Worm (Caenorhabditis elegans): ENCODE measurements around the gene srp-8.

srp-8 gene

ce11 chrV:8217661-8218265 is 34.3 kb downstream of the srp-8 start, which contains the start of gene K07C11.8:
Gene K07C11.8 (minus strand): TSS chrV:8217884.
- TF ChIP-seq tbx-8 (GFP tag; optimal IDR thresholded peaks at IDR 0.05) (no peak), ces-1 (GFP tag; optimal IDR thresholded peaks at IDR 0.05) (peak; percentile 3), pha-4 (tag; optimal IDR thresholded peaks at IDR 0.05) (no peak), drap-1 (GFP tag; optimal IDR thresholded peaks at IDR 0.05) (no peak), blmp-1 (tag; optimal IDR thresholded peaks at IDR 0.05) (no peak), nhr-28 (tag; optimal IDR thresholded peaks at IDR 0.05) (no peak)

DNA sequence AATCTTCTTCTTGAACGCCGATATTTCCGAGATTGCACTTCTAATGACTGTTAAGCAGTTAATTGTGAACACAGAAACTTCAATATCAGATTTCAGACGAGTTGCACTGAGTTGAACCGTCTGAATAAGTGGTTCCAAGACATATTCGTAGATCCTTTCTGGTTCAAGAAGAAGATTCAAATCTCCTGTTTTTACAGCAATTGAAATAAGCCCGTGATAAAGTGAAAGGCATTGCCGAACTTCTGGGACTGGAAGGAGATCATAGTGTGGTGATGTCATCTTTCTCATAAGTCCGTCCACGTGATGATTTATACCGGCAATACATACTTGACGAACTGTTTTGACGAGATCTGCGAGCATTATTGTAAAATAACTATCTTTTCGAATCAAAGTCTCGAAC is 36.1 kb downstream of the srp-8 start:
- no peak for TF ChIP-seq lin-32 (GFP tag; optimal IDR thresholded peaks at IDR 0.05)
- no peak for TF ChIP-seq mab-5 (tag; optimal IDR thresholded peaks at IDR 0.05)
- no peak for TF ChIP-seq unc-120 (tag; optimal IDR thresholded peaks at IDR 0.05; ENCODE audit: poor library complexity, severe bottlenecking)

DNA sequence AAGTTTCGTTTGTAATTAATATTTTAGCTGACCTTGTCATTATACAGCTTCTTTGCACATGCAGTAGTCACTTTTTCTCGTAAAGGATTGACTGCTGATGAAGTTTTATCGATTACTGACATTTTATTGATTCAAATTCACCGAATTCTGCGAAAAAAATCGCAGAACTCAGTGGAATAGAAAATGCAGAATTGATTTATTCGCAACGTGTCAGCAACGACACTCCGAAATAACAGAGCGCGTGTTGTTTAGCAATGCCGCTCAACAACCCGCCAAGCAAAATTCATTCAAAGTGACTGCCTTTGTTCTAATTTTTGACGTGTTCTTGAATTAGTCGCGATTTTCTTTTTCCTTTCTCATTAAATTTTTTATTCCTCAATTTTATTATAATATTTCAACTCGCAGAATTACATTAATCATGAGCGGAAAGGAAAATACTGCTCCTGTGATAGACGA is 37.6 kb downstream of the srp-8 start, which contains the start of the genes cogc-6 and air-1:
Gene cogc-6 (minus strand): TSS at position 234 of the 456 bp plus-strand sequence.
Gene air-1 (plus strand): TSS at position 406 of the 456 bp plus-strand sequence.
- TF ChIP-seq pha-4 (tag; optimal IDR thresholded peaks at IDR 0.05) (peak; percentile 35), unc-62 (GFP tag; optimal IDR thresholded peaks at IDR 0.05) (no peak), mep-1 (tag; optimal IDR thresholded peaks at IDR 0.05) (peak; percentile 8)

DNA sequence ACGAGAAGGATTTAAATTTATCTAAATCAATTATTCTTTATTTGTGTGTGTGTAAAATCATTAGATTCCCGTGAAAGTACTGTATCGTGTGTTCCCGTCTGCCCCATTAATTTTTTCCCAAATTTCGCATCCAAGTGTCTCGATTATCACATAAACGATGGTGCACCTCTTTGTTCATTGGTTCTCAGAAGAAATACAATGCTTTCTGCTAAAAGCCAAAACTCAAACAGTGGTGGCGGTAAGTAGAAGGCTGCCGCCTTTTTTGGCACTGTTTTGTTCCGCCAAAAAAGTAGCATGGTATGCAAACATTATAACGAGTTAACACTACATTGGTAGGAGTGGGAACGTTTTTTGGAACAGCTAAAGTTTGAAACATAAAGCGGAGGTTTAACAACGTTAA is 39.9 kb downstream of the srp-8 start:
- TF ChIP-seq nhr-12 (tag; optimal IDR thresholded peaks at IDR 0.05): no peak
- TF ChIP-seq ces-1 (GFP tag; optimal IDR thresholded peaks at IDR 0.05): no peak
- TF ChIP-seq blmp-1 (tag; optimal IDR thresholded peaks at IDR 0.05): no peak
- no peak for TF ChIP-seq nhr-237 (tag; optimal IDR thresholded peaks at IDR 0.05)
- no peak for TF ChIP-seq cnd-1 (tag; optimal IDR thresholded peaks at IDR 0.05)
- TF ChIP-seq zip-8 (tag; optimal IDR thresholded peaks at IDR 0.05): no peak
- no peak for TF ChIP-seq hlh-1 (tag; optimal IDR thresholded peaks at IDR 0.05)

DNA sequence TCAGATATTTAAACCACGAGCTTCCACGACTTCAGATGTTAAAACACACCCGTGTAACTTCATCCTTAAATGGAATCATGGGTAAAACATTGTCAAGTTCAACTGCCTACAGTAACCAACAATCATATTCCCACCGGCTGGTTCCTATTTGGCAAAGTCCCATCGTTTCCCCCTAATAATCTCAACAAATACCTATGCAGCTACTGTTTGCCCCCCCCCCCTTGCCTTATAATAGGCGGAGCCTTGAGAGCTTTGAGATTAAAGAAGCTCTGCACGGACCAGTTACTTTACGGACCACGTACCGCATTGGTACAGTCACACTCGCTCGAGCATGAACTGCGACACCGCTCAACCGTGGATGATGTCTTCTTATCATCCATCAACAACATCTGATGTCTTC is 41.1 kb downstream of the srp-8 start, which contains the start of gene pax-1:
Gene pax-1 (plus strand): TSS at position 301 of the 400 bp plus-strand sequence.
- TF ChIP-seq tbx-8 (GFP tag; optimal IDR thresholded peaks at IDR 0.05): no peak
- no peak for TF ChIP-seq ceh-39 (tag; optimal IDR thresholded peaks at IDR 0.05)
- TF ChIP-seq unc-62 (GFP tag; optimal IDR thresholded peaks at IDR 0.05): no peak
- no peak for TF ChIP-seq lin-13 (tag; optimal IDR thresholded peaks at IDR 0.05)
- no peak for TF ChIP-seq nhr-28 (tag; optimal IDR thresholded peaks at IDR 0.05)
- TF ChIP-seq snpc-4 (tag; optimal IDR thresholded peaks at IDR 0.05): no peak
- TF ChIP-seq nhr-12 (tag; optimal IDR thresholded peaks at IDR 0.05): no peak
- no peak for TF ChIP-seq bed-3 (GFP tag; optimal IDR thresholded peaks at IDR 0.05)
- TF ChIP-seq unc-120 (tag; optimal IDR thresholded peaks at IDR 0.05; ENCODE audit: poor library complexity, severe bottlenecking): no peak
- no peak for TF ChIP-seq blmp-1 (tag; optimal IDR thresholded peaks at IDR 0.05)

ce11 chrV:8226812-8227211 is 43.3 kb downstream of the srp-8 start, which contains the start of gene K07C11.10:
Gene K07C11.10 (minus strand): TSS chrV:8226912.
- no peak for TF ChIP-seq sem-2 (GFP tag; optimal IDR thresholded peaks at IDR 0.05)
- TF ChIP-seq ztf-11 (tag; optimal IDR thresholded peaks at IDR 0.05): no peak
- no peak for TF ChIP-seq mep-1 (tag; optimal IDR thresholded peaks at IDR 0.05)
- no peak for TF ChIP-seq sptf-1 (tag; optimal IDR thresholded peaks at IDR 0.05)
- TF ChIP-seq M03D4.4 (tag; optimal IDR thresholded peaks at IDR 0.05): no peak
- TF ChIP-seq mab-5 (tag; optimal IDR thresholded peaks at IDR 0.05): no peak
- no peak for TF ChIP-seq ceh-39 (tag; optimal IDR thresholded peaks at IDR 0.05)
- no peak for TF ChIP-seq unc-120 (tag; optimal IDR thresholded peaks at IDR 0.05; ENCODE audit: poor library complexity, severe bottlenecking)
- no peak for TF ChIP-seq nhr-237 (tag; optimal IDR thresholded peaks at IDR 0.05)
- no peak for TF ChIP-seq ceh-83 (GFP tag; optimal IDR thresholded peaks at IDR 0.05)
- TF ChIP-seq bed-3 (GFP tag; optimal IDR thresholded peaks at IDR 0.05): no peak
- TF ChIP-seq lsy-2 (tag; optimal IDR thresholded peaks at IDR 0.05): no peak
- no peak for TF ChIP-seq lin-32 (GFP tag; optimal IDR thresholded peaks at IDR 0.05)
- no peak for TF ChIP-seq elt-3 (tag; optimal IDR thresholded peaks at IDR 0.05)
- TF ChIP-seq blmp-1 (tag; optimal IDR thresholded peaks at IDR 0.05): no peak
- TF ChIP-seq drap-1 (GFP tag; optimal IDR thresholded peaks at IDR 0.05): no peak

DNA sequence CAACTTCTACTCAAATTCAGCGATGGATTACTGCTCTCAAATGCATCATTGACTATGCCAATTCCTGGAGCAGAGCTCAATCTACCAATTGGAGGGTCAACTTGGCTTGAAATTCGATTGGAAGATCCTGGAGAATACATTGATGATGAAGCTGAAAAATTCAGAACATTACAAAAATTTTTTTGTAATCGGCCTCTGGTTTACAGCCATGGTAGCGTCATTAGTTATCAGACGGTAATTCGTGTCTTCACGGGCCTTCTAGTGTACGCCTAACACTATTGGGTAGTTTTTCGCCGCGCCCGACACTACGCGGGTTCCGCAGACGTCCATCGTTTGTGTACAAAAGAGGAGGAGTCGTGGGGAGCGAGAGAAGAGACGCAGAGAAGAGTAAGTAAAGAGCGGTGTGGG is 45.2 kb downstream of the srp-8 start:
- TF ChIP-seq sptf-1 (tag; optimal IDR thresholded peaks at IDR 0.05) (peak; percentile 31), mep-1 (tag; optimal IDR thresholded peaks at IDR 0.05) (peak; percentile 23), drap-1 (GFP tag; optimal IDR thresholded peaks at IDR 0.05) (peak; percentile 83), hlh-1 (tag; optimal IDR thresholded peaks at IDR 0.05) (peak; percentile 4), nhr-76 (tag; optimal IDR thresholded peaks at IDR 0.05) (no peak), lsy-2 (tag; optimal IDR thresholded peaks at IDR 0.05) (peak; percentile 39), flh-1 (GFP tag; optimal IDR thresholded peaks at IDR 0.05) (no peak), unc-120 (tag; optimal IDR thresholded peaks at IDR 0.05; ENCODE audit: poor library complexity, severe bottlenecking) (peak; percentile 95), lin-13 (tag; optimal IDR thresholded peaks at IDR 0.05) (peak; percentile 17), tbx-8 (GFP tag; optimal IDR thresholded peaks at IDR 0.05) (no peak), pha-4 (tag; optimal IDR thresholded peaks at IDR 0.05) (peak; percentile 39), cnd-1 (tag; optimal IDR thresholded peaks at IDR 0.05) (peak; percentile 8), ceh-39 (tag; optimal IDR thresholded peaks at IDR 0.05) (peak; percentile 39), sem-2 (GFP tag; optimal IDR thresholded peaks at IDR 0.05) (no peak)

All from whole organism, mixed stage, embryonic.